Fruit fly (Drosophila melanogaster): ENCODE measurements around the gene Daao2.

The Daao2 gene

dm6 chr2L:6817493-6817892 is 14.7 kb downstream of the Daao2 start (continued):
- TF ChIP-seq Vsx1 (GFP tag; optimal IDR thresholded peaks at IDR 0.05) (peak; percentile 76), esg (GFP tag; conservative IDR thresholded peaks at IDR 0.05) (no peak), sob (GFP tag; IDR thresholded peaks at IDR 0.05) (0 out of 2 replicates have a peak, but pooled peaks have one; percentile 9), slou (GFP tag; optimal IDR thresholded peaks at IDR 0.05) (no peak), bsh (GFP tag; optimal IDR thresholded peaks at IDR 0.05) (no peak), HLH3B (GFP tag; IDR thresholded peaks at IDR 0.05) (no peak), CG34224 (GFP tag; IDR thresholded peaks at IDR 0.05; ENCODE audit: partially characterized antibody) (peak; percentile 37; the same call in 1 of the 3 replicates), pfk (GFP tag; optimal IDR thresholded peaks at IDR 0.05) (peak; percentile 81), nerfin-2 (GFP tag; IDR thresholded peaks at IDR 0.05; ENCODE audit: partially characterized antibody) (no peak), CG13894 (tag; optimal IDR thresholded peaks at IDR 0.05) (no peak), CG42726 (GFP tag; IDR thresholded peaks at IDR 0.05; ENCODE audit: partially characterized antibody) (0 out of 2 replicates have a peak, but pooled peaks have one; percentile 54), ewg (GFP tag; optimal IDR thresholded peaks at IDR 0.05) (peak; percentile 73), Hey (tag; optimal IDR thresholded peaks at IDR 0.05) (peak; percentile 13), CG3726 (GFP tag; IDR thresholded peaks at IDR 0.05) (0 out of 3 replicates have a peak, but pooled peaks have one; percentile 7), trem (tag; optimal IDR thresholded peaks at IDR 0.05) (no peak), gce (GFP tag; IDR thresholded peaks at IDR 0.05) (no peak), Bgb (GFP tag; IDR thresholded peaks at IDR 0.05; ENCODE audit: partially characterized antibody) (peak; percentile 30; the same call in 1 of the 2 replicates), Lhr (GFP tag; optimal IDR thresholded peaks at IDR 0.05) (no peak), CG6272 (GFP tag; IDR thresholded peaks at IDR 0.05) (no peak), CG15514 (GFP tag; optimal IDR thresholded peaks at IDR 0.05) (no peak), z (GFP tag; IDR thresholded peaks at IDR 0.05) (no peak), Atf6 (GFP tag; IDR thresholded peaks at IDR 0.05) (no peak), CG10959 (GFP tag; IDR thresholded peaks at IDR 0.05) (no peak), HmgZ (tag; optimal IDR thresholded peaks at IDR 0.05) (peak; percentile 34), stc (GFP tag; IDR thresholded peaks at IDR 0.05) (0 out of 2 replicates have a peak, but pooled peaks have one; percentile 13), CG18764 (GFP tag; optimal IDR thresholded peaks at IDR 0.05) (no peak), Ptx1 (GFP tag; IDR thresholded peaks at IDR 0.05) (no peak), lab (GFP tag; optimal IDR thresholded peaks at IDR 0.05) (peak; percentile 4), CG3163 (GFP tag; optimal IDR thresholded peaks at IDR 0.05) (no peak), CG14860 (GFP tag; IDR thresholded peaks at IDR 0.05; ENCODE audit: partially characterized antibody) (no peak), CG16863 (GFP tag; optimal IDR thresholded peaks at IDR 0.05) (no peak), CG14965 (GFP tag; optimal IDR thresholded peaks at IDR 0.05; ENCODE audit: borderline replicate concordance) (no peak), abd-A (tag; optimal IDR thresholded peaks at IDR 0.05) (peak; percentile 66), yki (optimal IDR thresholded peaks at IDR 0.05) (no peak), Max (GFP tag; optimal IDR thresholded peaks at IDR 0.05) (no peak), C15 (GFP tag; IDR thresholded peaks at IDR 0.05) (no peak), ato (GFP tag; IDR thresholded peaks at IDR 0.05; ENCODE audit: partially characterized antibody) (no peak), Six4 (GFP tag; optimal IDR thresholded peaks at IDR 0.05) (no peak), CG12744 (GFP tag; optimal IDR thresholded peaks at IDR 0.05) (no peak), zfh1 (GFP tag; IDR thresholded peaks at IDR 0.05) (no peak), pho (GFP tag; optimal IDR thresholded peaks at IDR 0.05) (no peak), chinmo (GFP tag; IDR thresholded peaks at IDR 0.05; ENCODE audit: partially characterized antibody) (peak; percentile 83; the same call in 1 of the 4 replicates), Stat92E (GFP tag; optimal IDR thresholded peaks at IDR 0.05) (no peak), prd (optimal IDR thresholded peaks at IDR 0.05) (no peak), prd (GFP tag; IDR thresholded peaks at IDR 0.05) (no peak), CG10321 (GFP tag; IDR thresholded peaks at IDR 0.05) (peak; percentile 93), HmgD (GFP tag; optimal IDR thresholded peaks at IDR 0.05) (no peak), CG7839 (tag; optimal IDR thresholded peaks at IDR 0.05) (no peak), CG11504 (tag; optimal IDR thresholded peaks at IDR 0.05) (no peak), Aef1 (GFP tag; IDR thresholded peaks at IDR 0.05) (no peak), gt (GFP tag; IDR thresholded peaks at IDR 0.05) (no peak)

All from whole organism, embryonic.